Fruit fly (Drosophila melanogaster): ENCODE data around the gene RpL36A.

- TF ChIP-seq fru (GFP tag; optimal IDR thresholded peaks at IDR 0.05) (no peak), CG9705 (GFP tag; optimal IDR thresholded peaks at IDR 0.05) (no peak), Sp1 (GFP tag; optimal IDR thresholded peaks at IDR 0.05) (no peak), dsf (GFP tag; optimal IDR thresholded peaks at IDR 0.05; ENCODE audit: borderline replicate concordance) (no peak), Rel (GFP tag; optimal IDR thresholded peaks at IDR 0.05) (no peak), Rel (tag; optimal IDR thresholded peaks at IDR 0.05) (no peak), ey (GFP tag; optimal IDR thresholded peaks at IDR 0.05) (no peak), HLH106 (tag; optimal IDR thresholded peaks at IDR 0.05) (no peak), Mio (GFP tag; optimal IDR thresholded peaks at IDR 0.05) (no peak), Hr78 (GFP tag; optimal IDR thresholded peaks at IDR 0.05) (no peak)
Measured at dm6 chr2L:8024325-8024724, 18.4 kb downstream of the RpL36A start.

All from whole organism, wandering third instar larva.